Worm (Caenorhabditis elegans) whole organism, mixed stage, embryonic: ENCODE data around the gene ule-2.

Experiments used
- ces-1 ChIP-seq: fragments of 150-350 bp; optimal IDR thresholded peaks from 2 replicates; lab custom pipeline; 2014; ENCODE audit warnings: missing biosample characterization, missing genetic modification reagents, missing genetic modification characterization
- hlh-1 ChIP-seq: fragments of 150-350 bp; optimal IDR thresholded peaks from 2 replicates; lab custom pipeline; 2014; ENCODE audit warnings: missing biosample characterization, missing genetic modification reagents, missing genetic modification characterization
- mls-2 ChIP-seq: sonication (generic microtip); optimal IDR thresholded peaks from 2 replicates; lab custom pipeline; 2016; ENCODE audit warnings: mild to moderate bottlenecking, missing genetic modification characterization, moderate library complexity, missing compliant biosample characterization
- nhr-12 ChIP-seq: fragments of 150-350 bp; optimal IDR thresholded peaks from 2 replicates; lab custom pipeline; 2014; ENCODE audit warnings: missing biosample characterization, missing genetic modification characterization
- nhr-237 ChIP-seq: fragments of 150-350 bp; optimal IDR thresholded peaks from 2 replicates; lab custom pipeline; 2014; ENCODE audit warnings: missing biosample characterization, missing genetic modification characterization
- nhr-28 ChIP-seq: fragments of 150-350 bp; optimal IDR thresholded peaks from 2 replicates; lab custom pipeline; 2014; ENCODE audit warnings: missing biosample characterization, missing genetic modification characterization
- pha-4 ChIP-seq: fragments of 150-350 bp; optimal IDR thresholded peaks from 2 replicates; lab custom pipeline; 2018; ENCODE audit warnings: missing biosample characterization, missing genetic modification reagents, missing genetic modification characterization
- unc-120 ChIP-seq: sonication (generic microtip); optimal IDR thresholded peaks from 2 replicates; lab custom pipeline; 2017; ENCODE audit warnings: missing genetic modification characterization, missing compliant biosample characterization; ENCODE audit not compliant: poor library complexity, severe bottlenecking
- unc-39 ChIP-seq: fragments of 150-350 bp; optimal IDR thresholded peaks from 2 replicates; lab custom pipeline; 2014; ENCODE audit warnings: missing biosample characterization, missing genetic modification characterization

ce11 chrIV:14594249-14594648 lies 40.7 kb upstream of the ule-2 start:
- TF ChIP-seq nhr-12 (tag; lab: Kevin White, UChicago) (no peak), mls-2 (tag; lab: Kevin White, UChicago) (no peak), ces-1 (GFP tag; lab: Kevin White, UChicago) (no peak), nhr-237 (peak; percentile 11), hlh-1 (tag; lab: Kevin White, UChicago) (no peak), pha-4 (tag; lab: Kevin White, UChicago) (no peak), nhr-28 (no peak), unc-120 (tag; lab: Kevin White, UChicago) (no peak), unc-39 (tag; lab: Kevin White, UChicago) (no peak)
